Fruit fly (Drosophila melanogaster) whole organism, pupa: ENCODE measurements around the gene sob.

Source experiments
- CG12605 ChIP-seq: fragments of 200-800 bp; sonication (Bioruptor generic); IDR thresholded peaks from 2 replicates; pipeline ENCODE4 v1.3.6; 2022; ENCODE audit warnings: missing biosample characterization, missing genetic modification characterization
- CG15710 ChIP-seq: fragments of 200-800 bp; sonication (Bioruptor generic); optimal IDR thresholded peaks from 2 replicates; lab custom pipeline; 2018; ENCODE audit warnings: missing biosample characterization, mild to moderate bottlenecking, missing genetic modification characterization, moderate library complexity
- CG32121 ChIP-seq: fragments of 200-800 bp; sonication (Bioruptor generic); IDR thresholded peaks from 2 replicates; pipeline ENCODE4 v1.3.6; 2022; ENCODE audit warnings: missing biosample characterization, missing genetic modification characterization
- CG4496 ChIP-seq: fragments of 200-800 bp; sonication (Bioruptor generic); IDR thresholded peaks from 3 replicates; pipeline ENCODE4 v1.3.6; 2022; ENCODE audit warnings: missing biosample characterization, missing genetic modification characterization
- D1 ChIP-seq: fragments of 200-800 bp; sonication (Bioruptor generic); optimal IDR thresholded peaks from 2 replicates; lab custom pipeline; 2018; ENCODE audit warnings: missing biosample characterization, mild to moderate bottlenecking, missing genetic modification characterization, moderate library complexity
- EcR ChIP-seq: fragments of 200-800 bp; sonication (Bioruptor generic); optimal IDR thresholded peaks from 3 replicates; lab custom pipeline; 2019; ENCODE audit warnings: missing biosample characterization, missing genetic modification characterization, mild to moderate bottlenecking, moderate library complexity, missing genetic modification reagents
- Ets98B ChIP-seq: fragments of 200-800 bp; sonication (Bioruptor generic); IDR thresholded peaks from 2 replicates; pipeline ENCODE4 v1.3.6; 2022; ENCODE audit warnings: missing biosample characterization, missing genetic modification characterization
- gl ChIP-seq: fragments of 200-800 bp; sonication (Bioruptor generic); optimal IDR thresholded peaks from 2 replicates; lab custom pipeline; 2018; ENCODE audit warnings: missing biosample characterization, mild to moderate bottlenecking, missing genetic modification characterization
- rn ChIP-seq: fragments of 200-800 bp; sonication (Bioruptor generic); IDR thresholded peaks from 2 replicates; pipeline ENCODE4 v1.3.6; 2022; ENCODE audit warnings: missing biosample characterization, missing genetic modification characterization

- TF ChIP-seq CG32121 (GFP tag; lab: Robert Waterston, UW): peak; percentile 41; the same call in 1 of the 2 replicates
- TF ChIP-seq Ets98B (GFP tag; lab: Robert Waterston, UW): peak; percentile 70
- TF ChIP-seq EcR (GFP tag; lab: Kevin White, UChicago): no peak
- peak; percentile 29; the same call in 1 of the 2 replicates for TF ChIP-seq rn (GFP tag; lab: Robert Waterston, UW)
- TF ChIP-seq gl (tag; lab: Kevin White, UChicago): no peak
- TF ChIP-seq D1 (tag; lab: Kevin White, UChicago): no peak
- TF ChIP-seq CG12605: peak; percentile 66
- peak; percentile 85 for TF ChIP-seq CG4496 (GFP tag; lab: Robert Waterston, UW)
- peak; percentile 52 for TF ChIP-seq CG15710 (tag; lab: Kevin White, UChicago)
These were observed 6.7 kb downstream of the sob start for dm6 chr2L:3573907-3574306.
